Worm (Caenorhabditis elegans): ENCODE results near the gene aakb-2.

aakb-2 gene

DNA sequence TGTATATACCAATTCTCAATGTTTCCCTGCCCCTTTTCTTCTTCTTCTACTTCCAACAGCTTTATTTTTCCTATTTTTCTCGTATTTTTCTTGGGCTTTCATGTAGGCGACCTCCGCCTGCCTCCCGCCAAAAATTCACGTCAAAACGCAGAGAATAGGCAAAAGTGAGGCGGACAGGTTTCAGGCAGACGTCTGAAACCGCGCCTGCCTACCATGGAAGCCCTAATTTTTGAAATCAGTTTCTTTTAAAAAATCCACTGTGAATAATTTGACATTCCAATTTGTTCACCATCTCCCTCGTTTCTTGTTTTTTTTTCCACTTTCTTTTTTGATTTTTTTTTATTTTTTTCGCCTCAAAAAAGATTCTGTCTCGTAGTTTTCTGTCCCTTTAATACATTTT, 1.8 kb downstream of the aakb-2 start:
- no peak for TF ChIP-seq ceh-28 (tag; optimal IDR thresholded peaks at IDR 0.05)
- no peak for TF ChIP-seq egl-27 (tag; optimal IDR thresholded peaks at IDR 0.05)
- TF ChIP-seq nhr-12 (tag; optimal IDR thresholded peaks at IDR 0.05): no peak
- no peak for TF ChIP-seq jun-1 (tag; optimal IDR thresholded peaks at IDR 0.05)
- no peak for TF ChIP-seq lsy-12 (tag; optimal IDR thresholded peaks at IDR 0.05)
- TF ChIP-seq unc-62 (GFP tag; optimal IDR thresholded peaks at IDR 0.05): no peak
- TF ChIP-seq nhr-25 (tag; optimal IDR thresholded peaks at IDR 0.05): no peak
- TF ChIP-seq nhr-11 (tag; optimal IDR thresholded peaks at IDR 0.05): no peak
- TF ChIP-seq ceh-82 (tag; optimal IDR thresholded peaks at IDR 0.05): no peak
- TF ChIP-seq R02D3.7 (tag; optimal IDR thresholded peaks at IDR 0.05): no peak
- no peak for TF ChIP-seq fkh-2 (tag; optimal IDR thresholded peaks at IDR 0.05)
- TF ChIP-seq nfya-1 (tag; optimal IDR thresholded peaks at IDR 0.05; ENCODE audit: insufficient read depth): no peak
- TF ChIP-seq nhr-237 (tag; optimal IDR thresholded peaks at IDR 0.05): no peak
- TF ChIP-seq ceh-16 (tag; optimal IDR thresholded peaks at IDR 0.05): no peak
- TF ChIP-seq daf-12 (tag; optimal IDR thresholded peaks at IDR 0.05): no peak
- no peak for TF ChIP-seq pha-4 (tag; optimal IDR thresholded peaks at IDR 0.05)
- no peak for TF ChIP-seq lin-39 (tag; optimal IDR thresholded peaks at IDR 0.05)
- no peak for TF ChIP-seq elt-3 (tag; optimal IDR thresholded peaks at IDR 0.05)
- TF ChIP-seq mml-1 (tag; optimal IDR thresholded peaks at IDR 0.05): no peak
- no peak for TF ChIP-seq aly-2 (tag; optimal IDR thresholded peaks at IDR 0.05)

DNA sequence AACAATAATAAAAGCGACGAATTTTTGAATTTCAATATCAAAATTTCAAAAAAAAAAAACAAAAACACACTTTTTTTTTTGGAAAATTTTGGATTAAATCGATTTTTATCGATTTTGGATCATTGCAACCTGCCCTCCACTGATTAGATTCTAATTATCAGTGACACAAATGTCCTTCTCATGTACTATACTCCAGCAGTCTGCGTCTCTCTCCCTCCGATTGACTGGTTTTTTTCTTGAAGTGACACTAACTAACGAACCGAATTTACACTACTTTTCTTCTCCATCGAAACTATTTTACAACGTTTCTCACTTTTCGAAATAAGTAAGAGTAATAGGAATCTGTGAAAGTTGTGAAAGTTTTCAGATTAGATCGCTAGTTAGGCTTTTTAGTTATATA, 3.8 kb downstream of the aakb-2 start:
- TF ChIP-seq elt-3 (tag; optimal IDR thresholded peaks at IDR 0.05) (peak in 2 of 3 experiments; percentile 72 to 75), hmg-11 (tag; optimal IDR thresholded peaks at IDR 0.05) (peak; percentile 3), elt-2 (tag; optimal IDR thresholded peaks at IDR 0.05) (peak; percentile 48), nfya-1 (tag; optimal IDR thresholded peaks at IDR 0.05; ENCODE audit: insufficient read depth) (peak; percentile 35), skn-1 (tag; optimal IDR thresholded peaks at IDR 0.05) (no peak), ama-1 (optimal IDR thresholded peaks at IDR 0.05) (no peak), lin-39 (tag; optimal IDR thresholded peaks at IDR 0.05) (no peak), ceh-28 (tag; optimal IDR thresholded peaks at IDR 0.05) (peak; percentile 72), pqm-1 (tag; optimal IDR thresholded peaks at IDR 0.05) (peak; percentile 17), unc-39 (tag; optimal IDR thresholded peaks at IDR 0.05) (no peak), nhr-12 (tag; optimal IDR thresholded peaks at IDR 0.05) (no peak), nhr-25 (tag; optimal IDR thresholded peaks at IDR 0.05) (peak; percentile 62)

DNA sequence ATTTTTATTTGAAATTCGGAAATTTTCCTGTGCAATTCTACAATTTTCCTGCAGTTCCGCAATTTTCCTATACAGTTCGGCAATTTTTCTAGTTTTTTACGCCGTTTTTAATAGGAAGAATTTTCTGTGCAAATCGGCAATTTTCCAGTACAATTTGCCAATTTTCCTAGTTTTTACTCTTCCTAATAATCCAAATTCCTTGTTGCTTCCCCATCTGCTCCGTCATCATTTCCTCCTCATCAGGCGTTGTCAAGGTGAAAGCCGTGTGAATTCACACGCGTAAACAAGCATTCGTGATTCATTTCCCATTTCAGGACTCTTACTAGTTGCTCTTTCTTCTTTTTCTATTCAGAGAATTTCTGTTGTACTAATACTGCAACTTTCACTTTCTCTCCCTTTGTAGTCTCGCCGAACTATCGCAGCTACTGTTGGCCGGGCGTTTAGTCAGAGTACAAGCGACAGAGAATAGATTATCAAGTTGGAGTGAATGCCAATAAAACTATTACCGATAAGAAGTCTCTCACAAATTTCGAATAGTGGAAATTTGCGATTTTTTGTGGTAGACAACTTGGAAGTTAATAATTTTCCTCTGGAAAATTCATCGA, 4.7 kb downstream of the aakb-2 start:
- TF ChIP-seq pqm-1 (tag; optimal IDR thresholded peaks at IDR 0.05): peak; percentile 67
- TF ChIP-seq elt-1 (tag; optimal IDR thresholded peaks at IDR 0.05): no peak
- TF ChIP-seq elt-2 (tag; optimal IDR thresholded peaks at IDR 0.05): peak; percentile 68

DNA sequence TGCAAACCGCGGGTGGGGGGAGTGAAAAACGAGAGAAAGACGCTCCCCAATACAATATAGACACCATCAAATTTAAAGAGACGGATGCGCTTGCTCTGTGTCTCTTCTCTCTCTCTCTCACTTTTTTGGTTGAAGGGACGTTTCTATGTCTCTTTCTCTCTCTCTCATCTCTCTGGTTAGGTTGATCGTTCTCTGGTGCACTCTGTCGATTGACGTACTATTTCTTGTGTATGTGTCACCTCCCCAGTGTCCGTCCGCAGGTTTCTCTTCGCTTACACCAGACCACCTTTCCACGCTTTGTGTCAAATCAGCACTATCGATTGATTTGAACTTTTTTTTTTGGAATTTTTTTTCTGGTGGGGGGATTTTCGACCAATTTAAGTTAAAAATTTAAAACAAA, 6.5 kb downstream of the aakb-2 start:
- TF ChIP-seq R02D3.7 (tag; optimal IDR thresholded peaks at IDR 0.05): peak; percentile 9
- TF ChIP-seq elt-2 (tag; optimal IDR thresholded peaks at IDR 0.05): peak; percentile 72
- peak; percentile 87 for TF ChIP-seq jun-1 (tag; optimal IDR thresholded peaks at IDR 0.05)
- no peak for TF ChIP-seq ceh-16 (tag; optimal IDR thresholded peaks at IDR 0.05)
- TF ChIP-seq hmg-11 (tag; optimal IDR thresholded peaks at IDR 0.05): peak; percentile 90
- no peak for TF ChIP-seq elt-1 (tag; optimal IDR thresholded peaks at IDR 0.05)
- no peak for TF ChIP-seq zag-1 (tag; optimal IDR thresholded peaks at IDR 0.05)
- TF ChIP-seq fkh-2 (tag; optimal IDR thresholded peaks at IDR 0.05): no peak
- TF ChIP-seq egl-5 (tag; optimal IDR thresholded peaks at IDR 0.05): peak; percentile 23
- TF ChIP-seq daf-12 (tag; optimal IDR thresholded peaks at IDR 0.05): no peak
- TF ChIP-seq nhr-77 (tag; optimal IDR thresholded peaks at IDR 0.05): no peak
- peak; percentile 77 for TF ChIP-seq pqm-1 (tag; optimal IDR thresholded peaks at IDR 0.05)
- peak; percentile 24 for TF ChIP-seq unc-62 (GFP tag; optimal IDR thresholded peaks at IDR 0.05)
- TF ChIP-seq nhr-76 (tag; optimal IDR thresholded peaks at IDR 0.05): no peak
- peak; percentile 88 for TF ChIP-seq nfya-1 (tag; optimal IDR thresholded peaks at IDR 0.05; ENCODE audit: insufficient read depth)
- no peak for TF ChIP-seq aly-2 (tag; optimal IDR thresholded peaks at IDR 0.05)
- TF ChIP-seq nhr-43 (tag; optimal IDR thresholded peaks at IDR 0.05; ENCODE audit: poor library complexity, severe bottlenecking): peak; percentile 39
- peak; percentile 85 for TF ChIP-seq ceh-28 (tag; optimal IDR thresholded peaks at IDR 0.05)
- TF ChIP-seq lin-15B (tag; optimal IDR thresholded peaks at IDR 0.05): peak; percentile 37
- peak; percentile 37 for TF ChIP-seq egl-27 (tag; optimal IDR thresholded peaks at IDR 0.05)
- no peak for TF ChIP-seq unc-39 (tag; optimal IDR thresholded peaks at IDR 0.05)
- TF ChIP-seq nhr-25 (tag; optimal IDR thresholded peaks at IDR 0.05): peak; percentile 84
- no peak for TF ChIP-seq nhr-237 (tag; optimal IDR thresholded peaks at IDR 0.05)
- TF ChIP-seq nhr-28 (tag; optimal IDR thresholded peaks at IDR 0.05): no peak
- no peak for TF ChIP-seq ama-1 (optimal IDR thresholded peaks at IDR 0.05)
- no peak for TF ChIP-seq ztf-11 (tag; optimal IDR thresholded peaks at IDR 0.05)
- no peak for TF ChIP-seq ZK546.5 (tag; optimal IDR thresholded peaks at IDR 0.05)
- no peak for TF ChIP-seq elt-3 (tag; optimal IDR thresholded peaks at IDR 0.05)
- no peak for TF ChIP-seq mml-1 (tag; optimal IDR thresholded peaks at IDR 0.05)
- TF ChIP-seq snpc-4 (tag; optimal IDR thresholded peaks at IDR 0.05): peak; percentile 72
- peak; percentile 14 for TF ChIP-seq lin-39 (tag; optimal IDR thresholded peaks at IDR 0.05)
- TF ChIP-seq mdl-1 (tag; optimal IDR thresholded peaks at IDR 0.05): no peak
- TF ChIP-seq fos-1 (tag; optimal IDR thresholded peaks at IDR 0.05): peak; percentile 21
- no peak for TF ChIP-seq nhr-12 (tag; optimal IDR thresholded peaks at IDR 0.05)
- TF ChIP-seq eor-1 (tag; optimal IDR thresholded peaks at IDR 0.05): no peak
- TF ChIP-seq tbx-2 (tag; optimal IDR thresholded peaks at IDR 0.05): no peak
- no peak for TF ChIP-seq sea-2 (GFP tag; optimal IDR thresholded peaks at IDR 0.05)
- TF ChIP-seq ztf-4 (tag; optimal IDR thresholded peaks at IDR 0.05): peak; percentile 44
